Worm (Caenorhabditis elegans): ENCODE data around the gene Y71H2B.5.
A peak's percentile ranks its signal among the peaks of the same experiment; 100 is the strongest.

Gene Y71H2B.5

ce11 chrIII:2596984-2597454, 10.8 kb upstream of the Y71H2B.5 start, which contains the start of gene apb-1:
Gene apb-1, minus strand, starts transcription at chrIII:2597034.
- TF ChIP-seq elt-3 (tag; optimal IDR thresholded peaks at IDR 0.05) (no peak), ceh-28 (tag; optimal IDR thresholded peaks at IDR 0.05) (peak; percentile 86), egl-27 (tag; optimal IDR thresholded peaks at IDR 0.05) (no peak), nhr-11 (tag; optimal IDR thresholded peaks at IDR 0.05) (no peak), aly-2 (tag; optimal IDR thresholded peaks at IDR 0.05) (peak; percentile 9), unc-62 (GFP tag; optimal IDR thresholded peaks at IDR 0.05) (no peak), eor-1 (tag; optimal IDR thresholded peaks at IDR 0.05) (no peak), skn-1 (tag; optimal IDR thresholded peaks at IDR 0.05) (peak; percentile 12), ceh-16 (tag; optimal IDR thresholded peaks at IDR 0.05) (no peak), lin-15B (tag; optimal IDR thresholded peaks at IDR 0.05) (peak; percentile 91), mml-1 (tag; optimal IDR thresholded peaks at IDR 0.05) (no peak), pqm-1 (tag; optimal IDR thresholded peaks at IDR 0.05) (peak; percentile 37), lsy-12 (tag; optimal IDR thresholded peaks at IDR 0.05) (no peak), nhr-237 (tag; optimal IDR thresholded peaks at IDR 0.05) (no peak), hmg-11 (tag; optimal IDR thresholded peaks at IDR 0.05) (peak; percentile 96), nhr-77 (tag; optimal IDR thresholded peaks at IDR 0.05) (peak; percentile 62), ztf-11 (tag; optimal IDR thresholded peaks at IDR 0.05) (no peak), ceh-9 (tag; optimal IDR thresholded peaks at IDR 0.05) (no peak), R02D3.7 (tag; optimal IDR thresholded peaks at IDR 0.05) (peak; percentile 86), ztf-4 (tag; optimal IDR thresholded peaks at IDR 0.05) (no peak), elt-2 (tag; optimal IDR thresholded peaks at IDR 0.05) (peak; percentile 51), nhr-12 (tag; optimal IDR thresholded peaks at IDR 0.05) (no peak), egl-5 (tag; optimal IDR thresholded peaks at IDR 0.05) (peak; percentile 88), snpc-4 (tag; optimal IDR thresholded peaks at IDR 0.05) (peak; percentile 85), nhr-43 (tag; optimal IDR thresholded peaks at IDR 0.05; ENCODE audit: poor library complexity, severe bottlenecking) (no peak), ceh-82 (tag; optimal IDR thresholded peaks at IDR 0.05) (peak; percentile 77), sea-2 (GFP tag; optimal IDR thresholded peaks at IDR 0.05) (peak; percentile 90), lin-39 (tag; optimal IDR thresholded peaks at IDR 0.05) (peak; percentile 83), ama-1 (optimal IDR thresholded peaks at IDR 0.05) (peak; percentile 21), daf-12 (tag; optimal IDR thresholded peaks at IDR 0.05) (no peak), nhr-76 (tag; optimal IDR thresholded peaks at IDR 0.05) (peak; percentile 5), pha-4 (tag; optimal IDR thresholded peaks at IDR 0.05) (peak; percentile 96), tbx-2 (tag; optimal IDR thresholded peaks at IDR 0.05) (peak; percentile 93), fkh-10 (GFP tag; optimal IDR thresholded peaks at IDR 0.05) (peak; percentile 92), zag-1 (tag; optimal IDR thresholded peaks at IDR 0.05) (no peak), jun-1 (tag; optimal IDR thresholded peaks at IDR 0.05) (peak; percentile 28), mdl-1 (tag; optimal IDR thresholded peaks at IDR 0.05) (no peak), nhr-67 (tag; optimal IDR thresholded peaks at IDR 0.05) (no peak), unc-39 (tag; optimal IDR thresholded peaks at IDR 0.05) (no peak), fkh-2 (tag; optimal IDR thresholded peaks at IDR 0.05) (no peak), nhr-28 (tag; optimal IDR thresholded peaks at IDR 0.05) (no peak), nhr-23 (tag; optimal IDR thresholded peaks at IDR 0.05) (peak; percentile 96), nhr-25 (tag; optimal IDR thresholded peaks at IDR 0.05) (peak; percentile 61), ZK546.5 (tag; optimal IDR thresholded peaks at IDR 0.05) (no peak), fos-1 (tag; optimal IDR thresholded peaks at IDR 0.05) (no peak), elt-1 (tag; optimal IDR thresholded peaks at IDR 0.05) (peak; percentile 42), nfya-1 (tag; optimal IDR thresholded peaks at IDR 0.05; ENCODE audit: insufficient read depth) (peak; percentile 94)

ce11 chrIII:2597753-2598152, 10.1 kb upstream of the Y71H2B.5 start, which contains the start of gene mdt-19:
Gene mdt-19, plus strand, starts transcription at chrIII:2598053.
- TF ChIP-seq egl-5 (tag; optimal IDR thresholded peaks at IDR 0.05): no peak
- TF ChIP-seq nhr-11 (tag; optimal IDR thresholded peaks at IDR 0.05): no peak
- TF ChIP-seq unc-62 (GFP tag; optimal IDR thresholded peaks at IDR 0.05): no peak
- no peak for TF ChIP-seq eor-1 (tag; optimal IDR thresholded peaks at IDR 0.05)
- no peak for TF ChIP-seq elt-1 (tag; optimal IDR thresholded peaks at IDR 0.05)
- TF ChIP-seq ama-1 (optimal IDR thresholded peaks at IDR 0.05): no peak
- TF ChIP-seq sea-2 (GFP tag; optimal IDR thresholded peaks at IDR 0.05): no peak
- no peak for TF ChIP-seq fkh-2 (tag; optimal IDR thresholded peaks at IDR 0.05)
- TF ChIP-seq mml-1 (tag; optimal IDR thresholded peaks at IDR 0.05): no peak
- no peak for TF ChIP-seq daf-12 (tag; optimal IDR thresholded peaks at IDR 0.05)
- no peak for TF ChIP-seq aly-2 (tag; optimal IDR thresholded peaks at IDR 0.05)
- no peak for TF ChIP-seq ztf-11 (tag; optimal IDR thresholded peaks at IDR 0.05)
- TF ChIP-seq jun-1 (tag; optimal IDR thresholded peaks at IDR 0.05): no peak
- TF ChIP-seq ceh-28 (tag; optimal IDR thresholded peaks at IDR 0.05): no peak
- no peak for TF ChIP-seq ceh-9 (tag; optimal IDR thresholded peaks at IDR 0.05)
- no peak for TF ChIP-seq mdl-1 (tag; optimal IDR thresholded peaks at IDR 0.05)

Measured in whole organism, L3 larva.